Fruit fly (Drosophila melanogaster) whole organism, wandering third instar larva: ENCODE measurements around the gene CG5162.

Experiments used
- CG32264 ChIP-seq: fragments of 200-800 bp; sonication (Bioruptor generic); optimal IDR thresholded peaks from 2 replicates; lab custom pipeline; 2016; ENCODE audit warnings: missing biosample characterization, missing genetic modification characterization
- CrebA ChIP-seq: fragments of 200-800 bp; sonication (Bioruptor generic); optimal IDR thresholded peaks from 2 replicates; lab custom pipeline; 2016; ENCODE audit warnings: missing biosample characterization, mild to moderate bottlenecking, missing genetic modification characterization, borderline replicate concordance
- Dfd ChIP-seq: fragments of >200 bp; optimal IDR thresholded peaks from 2 replicates; lab custom pipeline; 2017; ENCODE audit warnings: missing biosample characterization, missing genetic modification characterization
- Dif ChIP-seq: fragments of 200-275, 200-300 bp; sonication (Bioruptor generic); optimal IDR thresholded peaks from 2 replicates; lab custom pipeline; 2018; ENCODE audit warnings: missing biosample characterization, missing genetic modification characterization; ENCODE audit not compliant: partially characterized antibody
- HLH106 ChIP-seq: fragments of 200-800 bp; optimal IDR thresholded peaks from 3 replicates; lab custom pipeline; 2019; ENCODE audit warnings: missing biosample characterization, mild to moderate bottlenecking, missing genetic modification characterization, moderate library complexity
- Hnf4 ChIP-seq: fragments of 200-800 bp; sonication (Bioruptor generic); optimal IDR thresholded peaks from 2 replicates; lab custom pipeline; 2016; ENCODE audit warnings: missing biosample characterization, mild to moderate bottlenecking, missing genetic modification characterization
- Hr78 ChIP-seq: fragments of >200 bp; optimal IDR thresholded peaks from 2 replicates; lab custom pipeline; 2017; ENCODE audit warnings: missing biosample characterization, missing genetic modification characterization
- Hr83 ChIP-seq: fragments of 200-300 bp; sonication (Bioruptor generic); optimal IDR thresholded peaks from 2 replicates; lab custom pipeline; 2016; ENCODE audit warnings: missing biosample characterization, mild to moderate bottlenecking, missing genetic modification characterization, moderate library complexity; ENCODE audit not compliant: poor library complexity, severe bottlenecking
- Mio ChIP-seq: sonication (Bioruptor generic); optimal IDR thresholded peaks from 2 replicates; lab custom pipeline; 2016; ENCODE audit warnings: missing biosample characterization, missing genetic modification characterization
- Myc ChIP-seq: fragments of >200 bp; optimal IDR thresholded peaks from 2 replicates; lab custom pipeline; 2017
- N ChIP-seq: fragments of >200 bp; optimal IDR thresholded peaks from 2 replicates; lab custom pipeline; 2018; ENCODE audit warnings: missing biosample characterization, missing external identifiers, missing genetic modification characterization
- OdsH ChIP-seq: fragments of 200-800 bp; sonication (Bioruptor generic); optimal IDR thresholded peaks from 2 replicates; lab custom pipeline; 2016; ENCODE audit warnings: missing biosample characterization, mild to moderate bottlenecking, missing genetic modification characterization
- Rel ChIP-seq, 2 experiments: fragments of 200-800 bp; sonication (Bioruptor generic) in 1 of 2; optimal IDR thresholded peaks; 2 replicates in 1 of 2; 3 replicates in 1 of 2; lab custom pipeline; 2016 to 2019; ENCODE audit warnings: mild to moderate bottlenecking in 2 of 2, missing biosample characterization in 2 of 2, missing genetic modification characterization in 2 of 2, moderate library complexity in 1 of 2
- Sp1 ChIP-seq: fragments of 200-800 bp; sonication (Bioruptor generic); optimal IDR thresholded peaks from 3 replicates; lab custom pipeline; 2019; ENCODE audit warnings: missing biosample characterization, mild to moderate bottlenecking, missing genetic modification characterization, moderate library complexity
- br ChIP-seq: fragments of 200-800 bp; sonication (Bioruptor generic); optimal IDR thresholded peaks from 2 replicates; lab custom pipeline; 2016; ENCODE audit warnings: missing biosample characterization, missing genetic modification characterization
- brk ChIP-seq: fragments of 200-800 bp; sonication (Bioruptor generic); optimal IDR thresholded peaks from 2 replicates; lab custom pipeline; 2016; ENCODE audit warnings: missing biosample characterization, mild to moderate bottlenecking, missing genetic modification characterization
- dl ChIP-seq, 2 experiments: fragments of 175-275, 200-275 bp in 1 of 2; fragments of 200-275 bp in 1 of 2; sonication (Bioruptor generic); optimal IDR thresholded peaks; lab custom pipeline; 2018; ENCODE audit warnings: mild to moderate bottlenecking in 2 of 2, missing biosample characterization in 2 of 2, missing genetic modification characterization in 2 of 2, moderate library complexity in 2 of 2; ENCODE audit not compliant: partially characterized antibody in 2 of 2, insufficient read depth in 1 of 2
- dmrt93B ChIP-seq: fragments of 200-800 bp; sonication (Bioruptor generic); optimal IDR thresholded peaks from 2 replicates; lab custom pipeline; 2018; ENCODE audit warnings: missing biosample characterization, mild to moderate bottlenecking, missing genetic modification characterization
- dsf ChIP-seq: sonication (Bioruptor generic); optimal IDR thresholded peaks from 2 replicates; lab custom pipeline; 2016; ENCODE audit warnings: missing biosample characterization, missing genetic modification characterization, borderline replicate concordance
- ey ChIP-seq: fragments of 200-800 bp; sonication (Bioruptor generic); optimal IDR thresholded peaks from 2 replicates; lab custom pipeline; 2016; ENCODE audit warnings: missing biosample characterization, missing genetic modification characterization
- foxo ChIP-seq, 2 experiments: fragments of 200-800 bp; sonication (Bioruptor generic); optimal IDR thresholded peaks; 2 replicates in 1 of 2; 3 replicates in 1 of 2; lab custom pipeline; 2016 to 2017; ENCODE audit warnings: missing biosample characterization in 2 of 2, missing genetic modification characterization in 2 of 2
- fru ChIP-seq: fragments of 200-800 bp; sonication (Bioruptor generic); optimal IDR thresholded peaks from 3 replicates; lab custom pipeline; 2016; ENCODE audit warnings: missing biosample characterization, mild to moderate bottlenecking, missing genetic modification characterization
- h ChIP-seq: fragments of 200-800 bp; sonication (Bioruptor generic); optimal IDR thresholded peaks from 3 replicates; lab custom pipeline; 2016; ENCODE audit warnings: missing biosample characterization, mild to moderate bottlenecking, missing genetic modification characterization
- jim ChIP-seq: fragments of 175-275, 200-325 bp; sonication (Bioruptor generic); optimal IDR thresholded peaks from 2 replicates; lab custom pipeline; 2016; ENCODE audit warnings: missing biosample characterization, mild to moderate bottlenecking, missing genetic modification characterization
- lola ChIP-seq: fragments of >200 bp; optimal IDR thresholded peaks from 2 replicates; lab custom pipeline; 2017; ENCODE audit warnings: missing biosample characterization, missing genetic modification characterization
- pan ChIP-seq: fragments of >200 bp; optimal IDR thresholded peaks from 2 replicates; lab custom pipeline; 2017
- psq ChIP-seq: fragments of 200-800 bp; sonication (Bioruptor generic); optimal IDR thresholded peaks from 3 replicates; lab custom pipeline; 2017; ENCODE audit warnings: missing biosample characterization, mild to moderate bottlenecking, missing genetic modification characterization, moderate library complexity
- rgr ChIP-seq: fragments of 200-800 bp; sonication (Bioruptor generic); optimal IDR thresholded peaks from 3 replicates; lab custom pipeline; 2016; ENCODE audit warnings: missing biosample characterization, mild to moderate bottlenecking, missing genetic modification characterization
- sage ChIP-seq: fragments of 200-800 bp; sonication (Bioruptor generic); optimal IDR thresholded peaks from 2 replicates; lab custom pipeline; 2016; ENCODE audit warnings: missing biosample characterization, mild to moderate bottlenecking, missing genetic modification characterization
- sv ChIP-seq: fragments of 200-800 bp; sonication (Bioruptor generic); optimal IDR thresholded peaks from 3 replicates; lab custom pipeline; 2016; ENCODE audit warnings: missing biosample characterization, missing genetic modification characterization
- tai ChIP-seq: sonication (Bioruptor generic); optimal IDR thresholded peaks from 2 replicates; lab custom pipeline; 2016; ENCODE audit warnings: missing biosample characterization, missing genetic modification characterization
- usp ChIP-seq: fragments of >200 bp; optimal IDR thresholded peaks from 2 replicates; lab custom pipeline; 2017; ENCODE audit warnings: missing biosample characterization, missing genetic modification characterization
- woc ChIP-seq: sonication (Bioruptor generic); optimal IDR thresholded peaks from 2 replicates; lab custom pipeline; 2016; ENCODE audit warnings: missing biosample characterization, mild to moderate bottlenecking, missing genetic modification characterization

The CG5162 gene

dm6 chrX:17172123-17172522 lies 43.0 kb upstream of the CG5162 start:
- TF ChIP-seq tai (GFP tag; lab: Kevin White, UChicago): no peak
- TF ChIP-seq N (GFP tag; lab: Kevin White, UChicago): no peak
- TF ChIP-seq dmrt93B: peak; percentile 18
- TF ChIP-seq Hr83 (GFP tag; lab: Kevin White, UChicago): no peak
- peak; percentile 46 for TF ChIP-seq br (GFP tag; lab: Kevin White, UChicago)
- TF ChIP-seq fru: peak; percentile 40
- peak in 1 of 2 experiments; percentile 62 for TF ChIP-seq foxo (GFP tag; optimal IDR thresholded peaks at IDR 0.05; lab: Kevin White, UChicago)
- peak; percentile 47 for TF ChIP-seq h (GFP tag; lab: Kevin White, UChicago)
- TF ChIP-seq woc (GFP tag; lab: Kevin White, UChicago): peak; percentile 52
- peak; percentile 55 for TF ChIP-seq ey (GFP tag; lab: Kevin White, UChicago)
- peak; percentile 50 for TF ChIP-seq Hnf4
- TF ChIP-seq OdsH: peak; percentile 6
- peak; percentile 36 for TF ChIP-seq rgr
- peak; percentile 54 for TF ChIP-seq HLH106 (tag; lab: Kevin White, UChicago)

- TF ChIP-seq CrebA (GFP tag; lab: Kevin White, UChicago) (no peak), lola (GFP tag; lab: Kevin White, UChicago) (no peak), usp (no peak), sv (GFP tag; lab: Kevin White, UChicago) (no peak), psq (GFP tag; lab: Kevin White, UChicago) (no peak), dl (GFP tag; optimal IDR thresholded peaks at IDR 0.05; lab: Kevin White, UChicago; ENCODE audit: insufficient read depth in 1 of 2, partially characterized antibody in 2 of 2) (no peak), dsf (GFP tag; lab: Kevin White, UChicago) (no peak), jim (GFP tag; lab: Kevin White, UChicago) (no peak), ey (GFP tag; lab: Kevin White, UChicago) (no peak), h (GFP tag; lab: Kevin White, UChicago) (no peak), Sp1 (GFP tag; lab: Kevin White, UChicago) (no peak), N (GFP tag; lab: Kevin White, UChicago) (no peak), Mio (GFP tag; lab: Kevin White, UChicago) (no peak), sage (no peak), Hr78 (no peak), rgr (no peak)
These were observed 42.3 kb upstream of the CG5162 start for dm6 chrX:17172777-17173315.

DNA sequence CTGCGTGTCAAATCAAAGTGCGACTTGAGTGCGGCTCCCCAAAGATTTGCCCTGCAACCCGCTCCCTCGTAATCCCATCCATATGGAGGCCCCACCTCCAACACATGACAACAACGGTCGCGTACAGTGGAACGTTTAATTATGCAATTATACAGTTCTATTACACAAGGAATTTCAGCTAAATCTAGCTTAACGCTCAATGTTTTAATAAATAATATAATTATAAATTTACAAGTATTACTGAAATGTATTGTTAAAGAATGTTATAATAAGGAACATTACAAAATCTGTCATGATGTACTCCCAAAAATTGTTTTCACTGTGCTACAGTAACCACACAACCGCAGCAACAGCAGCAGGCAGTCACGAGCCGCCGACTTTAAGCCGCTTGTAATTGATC lies 41.0 kb upstream of the CG5162 start:
- no peak for TF ChIP-seq dmrt93B
- TF ChIP-seq HLH106 (tag; lab: Kevin White, UChicago): peak; percentile 8
- no peak for TF ChIP-seq woc (GFP tag; lab: Kevin White, UChicago)

dm6 chrX:17175558-17176189 lies 39.4 kb upstream of the CG5162 start:
- TF ChIP-seq foxo (GFP tag; optimal IDR thresholded peaks at IDR 0.05; lab: Kevin White, UChicago): peak in 1 of 2 experiments; percentile 42
- TF ChIP-seq Mio (GFP tag; lab: Kevin White, UChicago): no peak
- peak; percentile 7 for TF ChIP-seq Hnf4
- no peak for TF ChIP-seq CG32264 (GFP tag; lab: Kevin White, UChicago)
- TF ChIP-seq Myc: peak; percentile 75
- TF ChIP-seq Dif (GFP tag; lab: Kevin White, UChicago): no peak
- TF ChIP-seq HLH106 (tag; lab: Kevin White, UChicago): peak; percentile 22
- TF ChIP-seq Hr83 (GFP tag; lab: Kevin White, UChicago): peak; percentile 2
- no peak for TF ChIP-seq pan (lab: Kevin White, UChicago)
- no peak for TF ChIP-seq dl (GFP tag; optimal IDR thresholded peaks at IDR 0.05; lab: Kevin White, UChicago; ENCODE audit: insufficient read depth in 1 of 2, partially characterized antibody in 2 of 2)
- no peak for TF ChIP-seq Sp1 (GFP tag; lab: Kevin White, UChicago)
- TF ChIP-seq fru: peak; percentile 20
- no peak for TF ChIP-seq dsf (GFP tag; lab: Kevin White, UChicago)
- no peak for TF ChIP-seq usp
- no peak for TF ChIP-seq ey (GFP tag; lab: Kevin White, UChicago)
- TF ChIP-seq brk (GFP tag; lab: Kevin White, UChicago): peak; percentile 35
- TF ChIP-seq jim (GFP tag; lab: Kevin White, UChicago): no peak
- TF ChIP-seq h (GFP tag; lab: Kevin White, UChicago): peak; percentile 34
- peak; percentile 1 for TF ChIP-seq dmrt93B
- TF ChIP-seq Rel (GFP tag; optimal IDR thresholded peaks at IDR 0.05; lab: Kevin White, UChicago): no peak
- TF ChIP-seq Rel (tag; optimal IDR thresholded peaks at IDR 0.05; lab: Kevin White, UChicago): no peak
- TF ChIP-seq Dfd (GFP tag; lab: Kevin White, UChicago): no peak
- TF ChIP-seq rgr: peak; percentile 50
- no peak for TF ChIP-seq sv (GFP tag; lab: Kevin White, UChicago)
- peak; percentile 60 for TF ChIP-seq tai (GFP tag; lab: Kevin White, UChicago)
